Worm (Caenorhabditis elegans) whole organism, L2 larva: Measurements from ENCODE around the gene pigk-1.

Experiments
- fos-1 ChIP-seq: fragments of 150-350 bp; optimal IDR thresholded peaks from 2 replicates; lab custom pipeline; 2014; ENCODE audit warnings: missing biosample characterization, missing genetic modification characterization
- mbf-1 ChIP-seq: sonication (generic microtip); optimal IDR thresholded peaks from 2 replicates; lab custom pipeline; 2017; ENCODE audit warnings: missing biosample characterization, missing genetic modification characterization
- mdl-1 ChIP-seq, 2 experiments: fragments of 150-350 bp in 1 of 2; sonication (generic microtip) in 1 of 2; optimal IDR thresholded peaks; 2 replicates each; lab custom pipeline; 2017; ENCODE audit warnings: missing biosample characterization in 2 of 2, missing genetic modification characterization in 2 of 2
- skn-1 ChIP-seq: sonication (generic microtip); optimal IDR thresholded peaks from 2 replicates; lab custom pipeline; 2017; ENCODE audit warnings: missing biosample characterization, missing genetic modification characterization
- ztf-11 ChIP-seq: sonication (generic microtip); optimal IDR thresholded peaks from 2 replicates; lab custom pipeline; 2017; ENCODE audit warnings: missing biosample characterization, missing genetic modification characterization

DNA sequence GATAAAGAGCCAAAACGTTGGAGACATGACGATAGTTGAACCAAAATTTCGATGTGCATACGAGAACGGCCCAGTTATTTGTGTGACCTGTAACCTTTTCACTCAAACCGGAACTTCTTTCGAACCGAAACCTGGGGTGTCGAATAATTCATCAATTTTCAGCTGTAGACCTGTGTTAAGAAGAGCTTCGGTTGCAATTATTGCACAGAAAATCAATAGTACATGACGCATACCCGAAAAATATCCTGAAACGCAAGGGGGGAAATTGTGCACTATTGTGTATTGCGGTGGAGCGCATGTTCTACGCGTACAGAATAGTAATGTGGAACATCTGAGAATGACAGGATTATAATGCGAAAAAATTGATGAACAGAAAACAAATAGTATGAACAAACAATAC is at the start of gene pigk-1:
- TF ChIP-seq ztf-11 (no peak), fos-1 (tag; lab: Kevin White, UChicago) (no peak), skn-1 (tag; lab: Kevin White, UChicago) (no peak), mdl-1 (tag; optimal IDR thresholded peaks at IDR 0.05; lab: Kevin White, UChicago) (no peak), mbf-1 (tag; lab: Kevin White, UChicago) (no peak)
